Fruit fly (Drosophila melanogaster) whole organism, embryonic: ENCODE results near the gene CG44000.

ENCODE experiments used
- Blimp-1 ChIP-seq: fragments of 200-800 bp; sonication (Bioruptor generic); optimal IDR thresholded peaks from 3 replicates; lab custom pipeline; 2018; ENCODE audit warnings: missing biosample characterization, missing genetic modification characterization, mild to moderate bottlenecking, moderate library complexity, missing genetic modification reagents
- CG15696 ChIP-seq: fragments of 200-800 bp; sonication (Bioruptor generic); optimal IDR thresholded peaks from 2 replicates; lab custom pipeline; 2019; ENCODE audit warnings: missing biosample characterization, mild to moderate bottlenecking, missing genetic modification characterization, moderate library complexity
- CG3281 ChIP-seq: fragments of 200-800 bp; sonication (Bioruptor generic); optimal IDR thresholded peaks from 3 replicates; lab custom pipeline; 2017; ENCODE audit warnings: missing biosample characterization, mild to moderate bottlenecking, missing genetic modification characterization
- CG8281 ChIP-seq: fragments of 200-800 bp; sonication (Bioruptor generic); optimal IDR thresholded peaks from 2 replicates; lab custom pipeline; 2018; ENCODE audit warnings: missing biosample characterization, mild to moderate bottlenecking, missing genetic modification characterization, moderate library complexity
- CG8765 ChIP-seq: fragments of 200-800 bp; sonication (Bioruptor generic); IDR thresholded peaks from 2 replicates; pipeline ENCODE4 v1.3.6; 2022; ENCODE audit warnings: missing biosample characterization, missing genetic modification characterization
- Fer1 ChIP-seq: fragments of 200-800 bp; sonication (Bioruptor generic); optimal IDR thresholded peaks from 2 replicates; lab custom pipeline; 2017; ENCODE audit warnings: missing biosample characterization, mild to moderate bottlenecking, missing genetic modification characterization
- h ChIP-seq: fragments of >200 bp; optimal IDR thresholded peaks from 2 replicates; lab custom pipeline; 2017
- wek ChIP-seq: fragments of 200-800 bp; sonication (Bioruptor generic); optimal IDR thresholded peaks from 3 replicates; lab custom pipeline; 2018; ENCODE audit warnings: missing biosample characterization, mild to moderate bottlenecking, missing genetic modification characterization, moderate library complexity

dm6 chr2L:4996283-4996922 is 46.7 kb upstream of the CG44000 start:
- TF ChIP-seq CG8765 (GFP tag; lab: Robert Waterston, UW) (no peak), wek (GFP tag; lab: Kevin White, UChicago) (no peak), Fer1 (GFP tag; lab: Kevin White, UChicago) (no peak), CG3281 (GFP tag; lab: Kevin White, UChicago) (no peak), Blimp-1 (GFP tag; lab: Kevin White, UChicago) (peak; percentile 71), CG8281 (tag; lab: Kevin White, UChicago) (no peak), h (lab: Kevin White, UChicago) (no peak), CG15696 (tag; lab: Kevin White, UChicago) (no peak)
